Worm (Caenorhabditis elegans) whole organism, L2 larva: ENCODE measurements around the gene zmp-3.

Experiments used
- C34F6.9 ChIP-seq: fragments of 150-350 bp; optimal IDR thresholded peaks from 2 replicates; lab custom pipeline; 2014; ENCODE audit warnings: missing biosample characterization, missing genetic modification characterization
- F13H6.1 ChIP-seq: sonication (generic microtip); optimal IDR thresholded peaks from 2 replicates; lab custom pipeline; 2016; ENCODE audit warnings: missing genetic modification characterization, missing compliant biosample characterization
- Y55F3AM.14 ChIP-seq: fragments of 200-800 bp; sonication (Bioruptor generic); optimal IDR thresholded peaks from 2 replicates; lab custom pipeline; 2018; ENCODE audit warnings: mild to moderate bottlenecking, missing genetic modification characterization, missing compliant biosample characterization
- alr-1 ChIP-seq: fragments of 150-350 bp; optimal IDR thresholded peaks from 2 replicates; lab custom pipeline; 2014; ENCODE audit warnings: missing biosample characterization, missing genetic modification characterization
- ama-1 ChIP-seq: fragments of 150-350 bp; optimal IDR thresholded peaks from 2 replicates; lab custom pipeline; 2018; ENCODE audit warnings: inconsistent platforms
- blmp-1 ChIP-seq: sonication (generic microtip); optimal IDR thresholded peaks from 2 replicates; lab custom pipeline; 2017; ENCODE audit warnings: missing genetic modification characterization, mild to moderate bottlenecking, missing compliant biosample characterization, antibody characterized with exemption, moderate library complexity; ENCODE audit not compliant: insufficient read depth
- ceh-16 ChIP-seq: fragments of 150-350 bp; optimal IDR thresholded peaks from 2 replicates; lab custom pipeline; 2014; ENCODE audit warnings: missing biosample characterization, missing genetic modification characterization
- crh-2 ChIP-seq: sonication (generic microtip); optimal IDR thresholded peaks from 2 replicates; lab custom pipeline; 2017; ENCODE audit warnings: missing biosample characterization, missing genetic modification characterization
- egl-27 ChIP-seq: sonication (generic microtip); optimal IDR thresholded peaks from 3 replicates; lab custom pipeline; 2017; ENCODE audit warnings: missing biosample characterization, missing genetic modification reagents, missing genetic modification characterization
- elt-1 ChIP-seq: fragments of 150-350 bp; optimal IDR thresholded peaks from 2 replicates; lab custom pipeline; 2014; ENCODE audit warnings: missing biosample characterization, missing genetic modification characterization
- elt-3 ChIP-seq: sonication (generic microtip); optimal IDR thresholded peaks from 2 replicates; lab custom pipeline; 2017; ENCODE audit warnings: missing biosample characterization, missing genetic modification characterization
- fos-1 ChIP-seq: fragments of 150-350 bp; optimal IDR thresholded peaks from 2 replicates; lab custom pipeline; 2014; ENCODE audit warnings: missing biosample characterization, missing genetic modification characterization
- lin-11 ChIP-seq: fragments of 150-350 bp; sonication (generic microtip); optimal IDR thresholded peaks from 2 replicates; lab custom pipeline; 2014; ENCODE audit warnings: missing biosample characterization, missing genetic modification characterization, inconsistent platforms, mixed read lengths
- lin-13 ChIP-seq: fragments of 150-350 bp; optimal IDR thresholded peaks from 2 replicates; lab custom pipeline; 2014; ENCODE audit warnings: missing biosample characterization, missing genetic modification reagents, missing genetic modification characterization
- lin-39 ChIP-seq: fragments of 150-350 bp; optimal IDR thresholded peaks from 2 replicates; lab custom pipeline; 2014; ENCODE audit warnings: missing biosample characterization, missing genetic modification reagents, missing genetic modification characterization
- lsy-2 ChIP-seq, 2 experiments: fragments of 150-350 bp in 1 of 2; sonication (generic microtip) in 1 of 2; optimal IDR thresholded peaks; 2 replicates each; lab custom pipeline; 2014 to 2017; ENCODE audit warnings: missing biosample characterization in 2 of 2, missing genetic modification characterization in 2 of 2
- mbf-1 ChIP-seq: sonication (generic microtip); optimal IDR thresholded peaks from 2 replicates; lab custom pipeline; 2017; ENCODE audit warnings: missing biosample characterization, missing genetic modification characterization
- nhr-10 ChIP-seq: sonication (generic microtip); optimal IDR thresholded peaks from 2 replicates; lab custom pipeline; 2017; ENCODE audit warnings: missing biosample characterization, missing genetic modification characterization
- nhr-11 ChIP-seq: fragments of 150-350 bp; optimal IDR thresholded peaks from 2 replicates; lab custom pipeline; 2014; ENCODE audit warnings: missing biosample characterization, missing genetic modification characterization
- nhr-129 ChIP-seq: fragments of 150-350 bp; optimal IDR thresholded peaks from 2 replicates; lab custom pipeline; 2014; ENCODE audit warnings: missing biosample characterization, missing genetic modification characterization
- nhr-21 ChIP-seq: fragments of 150-350 bp; optimal IDR thresholded peaks from 2 replicates; lab custom pipeline; 2014; ENCODE audit warnings: missing biosample characterization, missing genetic modification characterization
- nhr-23 ChIP-seq: fragments of 150-350 bp; optimal IDR thresholded peaks from 2 replicates; lab custom pipeline; 2014; ENCODE audit warnings: missing biosample characterization, missing genetic modification reagents, missing genetic modification characterization
- nhr-237 ChIP-seq: fragments of 150-350 bp; optimal IDR thresholded peaks from 2 replicates; lab custom pipeline; 2014; ENCODE audit warnings: missing biosample characterization, missing genetic modification characterization
- nhr-25 ChIP-seq: fragments of 150-350 bp; sonication (generic microtip); optimal IDR thresholded peaks from 3 replicates; lab custom pipeline; 2014; ENCODE audit warnings: missing biosample characterization, missing genetic modification characterization
- nhr-6 ChIP-seq: fragments of 150-350 bp; optimal IDR thresholded peaks from 2 replicates; lab custom pipeline; 2014; ENCODE audit warnings: missing biosample characterization, missing genetic modification characterization
- nhr-77 ChIP-seq: fragments of 150-350 bp; optimal IDR thresholded peaks from 2 replicates; lab custom pipeline; 2014; ENCODE audit warnings: missing biosample characterization, missing genetic modification characterization
- peb-1 ChIP-seq: fragments of 150-350 bp; optimal IDR thresholded peaks from 2 replicates; lab custom pipeline; 2014; ENCODE audit warnings: missing biosample characterization, missing genetic modification characterization
- sem-4 ChIP-seq: fragments of 150-350 bp; optimal IDR thresholded peaks from 2 replicates; lab custom pipeline; 2014; ENCODE audit warnings: missing biosample characterization, missing genetic modification reagents, missing genetic modification characterization
- skn-1 ChIP-seq: sonication (generic microtip); optimal IDR thresholded peaks from 2 replicates; lab custom pipeline; 2017; ENCODE audit warnings: missing biosample characterization, missing genetic modification characterization
- sma-3 ChIP-seq: sonication (generic microtip); optimal IDR thresholded peaks from 2 replicates; lab custom pipeline; 2016; ENCODE audit warnings: missing genetic modification reagents, missing genetic modification characterization, missing compliant biosample characterization
- snpc-4 ChIP-seq: fragments of 150-350 bp; optimal IDR thresholded peaks from 2 replicates; lab custom pipeline; 2014; ENCODE audit warnings: missing biosample characterization, missing genetic modification characterization
- unc-39 ChIP-seq: fragments of 150-350 bp; optimal IDR thresholded peaks from 2 replicates; lab custom pipeline; 2014; ENCODE audit warnings: missing biosample characterization, missing genetic modification characterization
- unc-55 ChIP-seq: fragments of 150-350 bp; sonication (generic microtip); optimal IDR thresholded peaks from 3 replicates; lab custom pipeline; 2014; ENCODE audit warnings: missing biosample characterization, missing genetic modification reagents, missing genetic modification characterization
- unc-62 ChIP-seq: fragments of 150-350 bp; optimal IDR thresholded peaks from 2 replicates; lab custom pipeline; 2014; ENCODE audit warnings: missing biosample characterization, missing genetic modification reagents, missing genetic modification characterization
- zag-1 ChIP-seq: fragments of 150-350 bp; optimal IDR thresholded peaks from 2 replicates; lab custom pipeline; 2014; ENCODE audit warnings: missing biosample characterization, missing genetic modification characterization
- ztf-11 ChIP-seq: sonication (generic microtip); optimal IDR thresholded peaks from 2 replicates; lab custom pipeline; 2017; ENCODE audit warnings: missing biosample characterization, missing genetic modification characterization
- ztf-4 ChIP-seq: fragments of 150-350 bp; optimal IDR thresholded peaks from 2 replicates; lab custom pipeline; 2014; ENCODE audit warnings: missing biosample characterization, missing genetic modification characterization

Gene zmp-3

ce11 chrV:2888265-2888664 is 21.2 kb downstream of the zmp-3 start:
- TF ChIP-seq skn-1 (tag; lab: Kevin White, UChicago) (no peak), nhr-11 (tag; lab: Kevin White, UChicago) (no peak), lin-11 (tag; lab: Kevin White, UChicago) (no peak), crh-2 (tag; lab: Kevin White, UChicago) (no peak), nhr-6 (tag; lab: Kevin White, UChicago) (no peak), fos-1 (tag; lab: Kevin White, UChicago) (no peak), ceh-16 (tag; lab: Kevin White, UChicago) (no peak), unc-62 (GFP tag; lab: Kevin White, UChicago) (no peak), F13H6.1 (no peak), alr-1 (tag; lab: Kevin White, UChicago) (no peak), nhr-25 (no peak), ama-1 (lab: Kevin White, UChicago) (no peak), unc-39 (no peak), elt-3 (tag; lab: Kevin White, UChicago) (no peak), ztf-11 (tag; lab: Kevin White, UChicago) (no peak), egl-27 (tag; lab: Kevin White, UChicago) (no peak), blmp-1 (tag; lab: Kevin White, UChicago) (no peak)

ce11 chrV:2884411-2884810 is 25.0 kb downstream of the zmp-3 start, which contains the start of gene sre-24:
Gene sre-24, plus strand, starts transcription at chrV:2884711.
- TF ChIP-seq nhr-25 (no peak), Y55F3AM.14 (no peak), lin-13 (no peak), unc-39 (no peak), zag-1 (tag; lab: Kevin White, UChicago) (no peak), lin-11 (tag; lab: Kevin White, UChicago) (no peak), nhr-23 (tag; lab: Kevin White, UChicago) (no peak)

DNA sequence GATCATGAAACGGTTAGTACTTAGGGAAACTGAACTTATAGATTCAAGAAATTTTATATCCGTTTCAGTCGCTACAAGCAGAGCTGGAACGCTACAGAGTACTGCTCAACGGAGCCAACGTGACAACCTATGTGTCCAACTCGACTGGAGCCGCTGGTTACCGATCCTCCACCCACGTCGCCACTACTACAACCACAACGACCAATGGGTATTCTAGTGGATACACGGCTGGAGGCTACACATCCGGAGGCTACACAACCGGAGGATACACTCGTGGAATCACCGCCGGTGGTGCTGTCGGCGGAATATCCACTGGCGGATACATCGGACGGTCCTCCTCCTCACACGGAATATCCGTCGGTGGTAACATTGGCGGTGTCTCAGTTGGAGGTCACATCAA is 26.3 kb downstream of the zmp-3 start:
- TF ChIP-seq nhr-77 (tag; lab: Kevin White, UChicago) (no peak), nhr-11 (tag; lab: Kevin White, UChicago) (no peak), lin-39 (no peak), C34F6.9 (tag; lab: Kevin White, UChicago) (no peak), lsy-2 (tag; optimal IDR thresholded peaks at IDR 0.05; lab: Kevin White, UChicago) (no peak), nhr-25 (no peak), nhr-129 (tag; lab: Kevin White, UChicago) (no peak), snpc-4 (tag; lab: Kevin White, UChicago) (no peak), nhr-6 (tag; lab: Kevin White, UChicago) (no peak), mbf-1 (tag; lab: Kevin White, UChicago) (no peak), lin-13 (no peak), skn-1 (tag; lab: Kevin White, UChicago) (no peak), nhr-237 (tag; lab: Kevin White, UChicago) (no peak), zag-1 (tag; lab: Kevin White, UChicago) (no peak), nhr-10 (tag; lab: Kevin White, UChicago) (no peak), unc-55 (GFP tag; lab: Kevin White, UChicago) (no peak), ztf-11 (tag; lab: Kevin White, UChicago) (no peak), sem-4 (tag; lab: Kevin White, UChicago) (no peak), unc-62 (GFP tag; lab: Kevin White, UChicago) (no peak)

DNA sequence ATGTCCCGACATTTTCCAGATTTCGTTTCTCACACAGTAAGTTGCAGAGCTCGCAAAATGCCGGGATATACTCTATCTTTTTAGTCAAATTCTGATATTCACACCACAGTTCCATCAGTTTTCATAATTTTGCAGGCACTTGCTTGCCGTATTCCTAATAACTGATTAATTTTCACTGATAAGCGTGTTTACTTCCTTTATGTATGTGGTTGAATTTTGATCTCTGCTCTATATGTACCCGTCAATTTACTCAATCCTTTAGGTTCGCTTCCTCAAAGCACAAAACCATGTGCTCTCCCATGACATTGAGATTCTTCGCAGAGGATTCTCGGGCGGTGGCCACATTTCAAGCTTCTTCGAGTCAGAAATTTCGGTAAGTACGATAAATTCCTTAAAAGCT is 27.9 kb downstream of the zmp-3 start:
- TF ChIP-seq nhr-21 (tag; lab: Kevin White, UChicago) = no peak
- no peak for TF ChIP-seq elt-1 (tag; lab: Kevin White, UChicago)
- TF ChIP-seq lsy-2 (tag; optimal IDR thresholded peaks at IDR 0.05; lab: Kevin White, UChicago) = no peak
- TF ChIP-seq Y55F3AM.14 = no peak
- TF ChIP-seq nhr-6 (tag; lab: Kevin White, UChicago) = no peak
- no peak for TF ChIP-seq unc-55 (GFP tag; lab: Kevin White, UChicago)
- no peak for TF ChIP-seq fos-1 (tag; lab: Kevin White, UChicago)
- TF ChIP-seq sma-3 (GFP tag; lab: Kevin White, UChicago) = no peak
- no peak for TF ChIP-seq nhr-10 (tag; lab: Kevin White, UChicago)
- TF ChIP-seq nhr-129 (tag; lab: Kevin White, UChicago) = no peak
- TF ChIP-seq crh-2 (tag; lab: Kevin White, UChicago) = no peak
- TF ChIP-seq peb-1 (tag; lab: Kevin White, UChicago) = no peak
- TF ChIP-seq ztf-4 (tag; lab: Kevin White, UChicago) = no peak
- TF ChIP-seq zag-1 (tag; lab: Kevin White, UChicago) = no peak
- TF ChIP-seq unc-39 = no peak
- no peak for TF ChIP-seq nhr-25
- TF ChIP-seq lin-39 = no peak
- TF ChIP-seq ztf-11 (tag; lab: Kevin White, UChicago) = no peak
